Worm (Caenorhabditis elegans): ENCODE results near the gene unc-44.

DNA sequence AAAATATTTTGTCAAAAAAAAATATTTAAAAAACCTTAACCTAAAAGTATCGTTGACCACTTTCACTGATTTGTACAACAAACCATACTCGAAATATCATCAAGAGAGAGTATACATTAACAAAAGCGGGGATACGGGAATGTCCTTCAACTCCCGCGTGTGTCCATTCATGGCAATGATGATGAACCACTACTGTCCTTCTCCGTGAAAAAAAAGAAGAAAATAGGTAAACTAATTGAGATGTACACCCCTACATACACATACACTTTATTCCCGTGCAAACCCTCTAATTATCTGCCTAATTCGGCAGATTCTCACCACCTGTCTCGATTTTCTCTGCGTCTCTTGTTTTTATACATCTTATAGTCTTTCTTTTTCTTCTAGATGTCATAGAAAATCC lies 48.7 kb upstream of the unc-44 start:
- TF ChIP-seq nhr-76 (tag; optimal IDR thresholded peaks at IDR 0.05) (no peak), ztf-11 (tag; optimal IDR thresholded peaks at IDR 0.05) (no peak), lin-32 (GFP tag; optimal IDR thresholded peaks at IDR 0.05) (no peak), nhr-28 (tag; optimal IDR thresholded peaks at IDR 0.05) (no peak), ces-1 (GFP tag; optimal IDR thresholded peaks at IDR 0.05) (peak; percentile 82)

All from whole organism, mixed stage, embryonic.